Worm (Caenorhabditis elegans) whole organism, L2 larva: ENCODE data around the gene rrf-3.

Experiments used
- C34F6.9 ChIP-seq: fragments of 150-350 bp; optimal IDR thresholded peaks from 2 replicates; lab custom pipeline; 2014; ENCODE audit warnings: missing biosample characterization, missing genetic modification characterization
- F13H6.1 ChIP-seq: sonication (generic microtip); optimal IDR thresholded peaks from 2 replicates; lab custom pipeline; 2016; ENCODE audit warnings: missing genetic modification characterization, missing compliant biosample characterization
- R02D3.7 ChIP-seq: fragments of 150-350 bp; optimal IDR thresholded peaks from 2 replicates; lab custom pipeline; 2014; ENCODE audit warnings: missing biosample characterization, missing genetic modification characterization
- Y55F3AM.14 ChIP-seq: fragments of 200-800 bp; sonication (Bioruptor generic); optimal IDR thresholded peaks from 2 replicates; lab custom pipeline; 2018; ENCODE audit warnings: mild to moderate bottlenecking, missing genetic modification characterization, missing compliant biosample characterization
- ZK546.5 ChIP-seq: sonication (generic microtip); optimal IDR thresholded peaks from 2 replicates; lab custom pipeline; 2017; ENCODE audit warnings: missing biosample characterization, missing genetic modification characterization
- alr-1 ChIP-seq: fragments of 150-350 bp; optimal IDR thresholded peaks from 2 replicates; lab custom pipeline; 2014; ENCODE audit warnings: missing biosample characterization, missing genetic modification characterization
- aly-2 ChIP-seq: fragments of 150-350 bp; optimal IDR thresholded peaks from 2 replicates; lab custom pipeline; 2014; ENCODE audit warnings: missing biosample characterization, missing genetic modification characterization
- ama-1 ChIP-seq: fragments of 150-350 bp; optimal IDR thresholded peaks from 2 replicates; lab custom pipeline; 2018; ENCODE audit warnings: inconsistent platforms
- blmp-1 ChIP-seq: sonication (generic microtip); optimal IDR thresholded peaks from 2 replicates; lab custom pipeline; 2017; ENCODE audit warnings: missing genetic modification characterization, mild to moderate bottlenecking, missing compliant biosample characterization, antibody characterized with exemption, moderate library complexity; ENCODE audit not compliant: insufficient read depth
- ceh-16 ChIP-seq: fragments of 150-350 bp; optimal IDR thresholded peaks from 2 replicates; lab custom pipeline; 2014; ENCODE audit warnings: missing biosample characterization, missing genetic modification characterization
- ceh-82 ChIP-seq: fragments of 150-350 bp; optimal IDR thresholded peaks from 2 replicates; lab custom pipeline; 2014; ENCODE audit warnings: missing biosample characterization, missing genetic modification characterization
- crh-2 ChIP-seq: sonication (generic microtip); optimal IDR thresholded peaks from 2 replicates; lab custom pipeline; 2017; ENCODE audit warnings: missing biosample characterization, missing genetic modification characterization
- dmd-4 ChIP-seq: sonication (generic microtip); optimal IDR thresholded peaks from 2 replicates; lab custom pipeline; 2017; ENCODE audit warnings: missing biosample characterization, missing genetic modification characterization
- egl-27 ChIP-seq: sonication (generic microtip); optimal IDR thresholded peaks from 3 replicates; lab custom pipeline; 2017; ENCODE audit warnings: missing biosample characterization, missing genetic modification reagents, missing genetic modification characterization
- elt-1 ChIP-seq: fragments of 150-350 bp; optimal IDR thresholded peaks from 2 replicates; lab custom pipeline; 2014; ENCODE audit warnings: missing biosample characterization, missing genetic modification characterization
- elt-3 ChIP-seq: sonication (generic microtip); optimal IDR thresholded peaks from 2 replicates; lab custom pipeline; 2017; ENCODE audit warnings: missing biosample characterization, missing genetic modification characterization
- fos-1 ChIP-seq: fragments of 150-350 bp; optimal IDR thresholded peaks from 2 replicates; lab custom pipeline; 2014; ENCODE audit warnings: missing biosample characterization, missing genetic modification characterization
- gmeb-1 ChIP-seq: fragments of 150-350 bp; optimal IDR thresholded peaks from 2 replicates; lab custom pipeline; 2014; ENCODE audit warnings: missing biosample characterization, missing genetic modification characterization
- lin-11 ChIP-seq: fragments of 150-350 bp; sonication (generic microtip); optimal IDR thresholded peaks from 2 replicates; lab custom pipeline; 2014; ENCODE audit warnings: missing biosample characterization, missing genetic modification characterization, inconsistent platforms, mixed read lengths
- lin-13 ChIP-seq: fragments of 150-350 bp; optimal IDR thresholded peaks from 2 replicates; lab custom pipeline; 2014; ENCODE audit warnings: missing biosample characterization, missing genetic modification reagents, missing genetic modification characterization
- lin-39 ChIP-seq: fragments of 150-350 bp; optimal IDR thresholded peaks from 2 replicates; lab custom pipeline; 2014; ENCODE audit warnings: missing biosample characterization, missing genetic modification reagents, missing genetic modification characterization
- lsy-2 ChIP-seq, 2 experiments: fragments of 150-350 bp in 1 of 2; sonication (generic microtip) in 1 of 2; optimal IDR thresholded peaks; 2 replicates each; lab custom pipeline; 2014 to 2017; ENCODE audit warnings: missing biosample characterization in 2 of 2, missing genetic modification characterization in 2 of 2
- mab-5 ChIP-seq: fragments of 150-350 bp; optimal IDR thresholded peaks from 2 replicates; lab custom pipeline; 2014; ENCODE audit warnings: missing biosample characterization, missing genetic modification characterization
- mbf-1 ChIP-seq: sonication (generic microtip); optimal IDR thresholded peaks from 2 replicates; lab custom pipeline; 2017; ENCODE audit warnings: missing biosample characterization, missing genetic modification characterization
- mdl-1 ChIP-seq, 2 experiments: fragments of 150-350 bp in 1 of 2; sonication (generic microtip) in 1 of 2; optimal IDR thresholded peaks; 2 replicates each; lab custom pipeline; 2017; ENCODE audit warnings: missing biosample characterization in 2 of 2, missing genetic modification characterization in 2 of 2
- nhr-10 ChIP-seq: sonication (generic microtip); optimal IDR thresholded peaks from 2 replicates; lab custom pipeline; 2017; ENCODE audit warnings: missing biosample characterization, missing genetic modification characterization
- nhr-11 ChIP-seq: fragments of 150-350 bp; optimal IDR thresholded peaks from 2 replicates; lab custom pipeline; 2014; ENCODE audit warnings: missing biosample characterization, missing genetic modification characterization
- nhr-12 ChIP-seq: fragments of 150-350 bp; optimal IDR thresholded peaks from 2 replicates; lab custom pipeline; 2014; ENCODE audit warnings: missing biosample characterization, missing genetic modification characterization
- nhr-129 ChIP-seq: fragments of 150-350 bp; optimal IDR thresholded peaks from 2 replicates; lab custom pipeline; 2014; ENCODE audit warnings: missing biosample characterization, missing genetic modification characterization
- nhr-21 ChIP-seq: fragments of 150-350 bp; optimal IDR thresholded peaks from 2 replicates; lab custom pipeline; 2014; ENCODE audit warnings: missing biosample characterization, missing genetic modification characterization
- nhr-23 ChIP-seq: fragments of 150-350 bp; optimal IDR thresholded peaks from 2 replicates; lab custom pipeline; 2014; ENCODE audit warnings: missing biosample characterization, missing genetic modification reagents, missing genetic modification characterization
- nhr-237 ChIP-seq: fragments of 150-350 bp; optimal IDR thresholded peaks from 2 replicates; lab custom pipeline; 2014; ENCODE audit warnings: missing biosample characterization, missing genetic modification characterization
- nhr-25 ChIP-seq: fragments of 150-350 bp; sonication (generic microtip); optimal IDR thresholded peaks from 3 replicates; lab custom pipeline; 2014; ENCODE audit warnings: missing biosample characterization, missing genetic modification characterization
- nhr-6 ChIP-seq: fragments of 150-350 bp; optimal IDR thresholded peaks from 2 replicates; lab custom pipeline; 2014; ENCODE audit warnings: missing biosample characterization, missing genetic modification characterization
- nhr-77 ChIP-seq: fragments of 150-350 bp; optimal IDR thresholded peaks from 2 replicates; lab custom pipeline; 2014; ENCODE audit warnings: missing biosample characterization, missing genetic modification characterization
- peb-1 ChIP-seq: fragments of 150-350 bp; optimal IDR thresholded peaks from 2 replicates; lab custom pipeline; 2014; ENCODE audit warnings: missing biosample characterization, missing genetic modification characterization
- sem-4 ChIP-seq: fragments of 150-350 bp; optimal IDR thresholded peaks from 2 replicates; lab custom pipeline; 2014; ENCODE audit warnings: missing biosample characterization, missing genetic modification reagents, missing genetic modification characterization
- skn-1 ChIP-seq: sonication (generic microtip); optimal IDR thresholded peaks from 2 replicates; lab custom pipeline; 2017; ENCODE audit warnings: missing biosample characterization, missing genetic modification characterization
- sma-3 ChIP-seq: sonication (generic microtip); optimal IDR thresholded peaks from 2 replicates; lab custom pipeline; 2016; ENCODE audit warnings: missing genetic modification reagents, missing genetic modification characterization, missing compliant biosample characterization
- sma-9 ChIP-seq, 2 experiments: fragments of 150-350 bp in 1 of 2; sonication (generic microtip) in 1 of 2; optimal IDR thresholded peaks; 2 replicates each; lab custom pipeline; 2014 to 2016; ENCODE audit warnings: missing genetic modification characterization in 2 of 2, mild to moderate bottlenecking in 1 of 2, missing biosample characterization in 1 of 2, missing compliant biosample characterization in 1 of 2, missing genetic modification reagents in 1 of 2, moderate library complexity in 1 of 2
- snpc-4 ChIP-seq: fragments of 150-350 bp; optimal IDR thresholded peaks from 2 replicates; lab custom pipeline; 2014; ENCODE audit warnings: missing biosample characterization, missing genetic modification characterization
- unc-55 ChIP-seq: fragments of 150-350 bp; sonication (generic microtip); optimal IDR thresholded peaks from 3 replicates; lab custom pipeline; 2014; ENCODE audit warnings: missing biosample characterization, missing genetic modification reagents, missing genetic modification characterization
- unc-62 ChIP-seq: fragments of 150-350 bp; optimal IDR thresholded peaks from 2 replicates; lab custom pipeline; 2014; ENCODE audit warnings: missing biosample characterization, missing genetic modification reagents, missing genetic modification characterization
- zag-1 ChIP-seq: fragments of 150-350 bp; optimal IDR thresholded peaks from 2 replicates; lab custom pipeline; 2014; ENCODE audit warnings: missing biosample characterization, missing genetic modification characterization
- ztf-1 ChIP-seq: fragments of 200-800 bp; sonication (Bioruptor generic); conservative IDR thresholded peaks from 2 replicates; pipeline ENCODE4 v1.3.6; 2022; ENCODE audit warnings: missing genetic modification characterization, missing compliant biosample characterization
- ztf-11 ChIP-seq: sonication (generic microtip); optimal IDR thresholded peaks from 2 replicates; lab custom pipeline; 2017; ENCODE audit warnings: missing biosample characterization, missing genetic modification characterization
- ztf-4 ChIP-seq: fragments of 150-350 bp; optimal IDR thresholded peaks from 2 replicates; lab custom pipeline; 2014; ENCODE audit warnings: missing biosample characterization, missing genetic modification characterization

Gene rrf-3

ce11 chrII:8124867-8125266 is 37.4 kb upstream of the rrf-3 start, which contains the start of gene ire-1 (continued):
- no peak for TF ChIP-seq zag-1 (tag; lab: Kevin White, UChicago)
- peak; percentile 47 for TF ChIP-seq lin-13 (GFP tag; lab: Kevin White, UChicago)
- TF ChIP-seq nhr-12 (tag; lab: Kevin White, UChicago) = no peak
- no peak for TF ChIP-seq mab-5 (tag; lab: Kevin White, UChicago)
- TF ChIP-seq F13H6.1 = peak; percentile 32
- TF ChIP-seq Y55F3AM.14 = no peak
- TF ChIP-seq nhr-10 (tag; lab: Kevin White, UChicago) = no peak
- no peak for TF ChIP-seq elt-3 (tag; lab: Kevin White, UChicago)
- TF ChIP-seq skn-1 (tag; lab: Kevin White, UChicago) = no peak
- no peak for TF ChIP-seq egl-27 (tag; lab: Kevin White, UChicago)
- no peak for TF ChIP-seq ztf-11 (tag; lab: Kevin White, UChicago)
- TF ChIP-seq ztf-1 (GFP tag; lab: Robert Waterston, UW) = no peak
- no peak for TF ChIP-seq alr-1 (tag; lab: Kevin White, UChicago)
- no peak for TF ChIP-seq nhr-6 (tag; lab: Kevin White, UChicago)
- peak; percentile 9 for TF ChIP-seq blmp-1

- TF ChIP-seq sma-9 (GFP tag; optimal IDR thresholded peaks at IDR 0.05; lab: Kevin White, UChicago) (peak; percentile 8), sma-9 (tag; optimal IDR thresholded peaks at IDR 0.05; lab: Kevin White, UChicago) (no peak), nhr-129 (tag; lab: Kevin White, UChicago) (peak; percentile 1), snpc-4 (tag; lab: Kevin White, UChicago) (no peak), blmp-1 (peak; percentile 2)
Measured at ce11 chrII:8125439-8125838, 36.8 kb upstream of the rrf-3 start.

ce11 chrII:8126132-8126531 is 36.1 kb upstream of the rrf-3 start:
- TF ChIP-seq nhr-129 (tag; lab: Kevin White, UChicago) (peak; percentile 45), nhr-12 (tag; lab: Kevin White, UChicago) (no peak), ceh-16 (no peak), mdl-1 (tag; optimal IDR thresholded peaks at IDR 0.05; lab: Kevin White, UChicago) (peak; percentile 39 to 54), ama-1 (lab: Kevin White, UChicago) (no peak), elt-3 (tag; lab: Kevin White, UChicago) (no peak), skn-1 (tag; lab: Kevin White, UChicago) (no peak), lin-13 (GFP tag; lab: Kevin White, UChicago) (peak; percentile 18), nhr-11 (tag; lab: Kevin White, UChicago) (no peak), mbf-1 (tag; lab: Kevin White, UChicago) (no peak), alr-1 (tag; lab: Kevin White, UChicago) (no peak), mab-5 (tag; lab: Kevin White, UChicago) (peak; percentile 28), F13H6.1 (peak; percentile 31), ZK546.5 (tag; lab: Kevin White, UChicago) (no peak), egl-27 (tag; lab: Kevin White, UChicago) (no peak), dmd-4 (tag; lab: Kevin White, UChicago) (no peak), lin-39 (tag; lab: Kevin White, UChicago) (no peak), ztf-11 (tag; lab: Kevin White, UChicago) (no peak), nhr-23 (tag; lab: Kevin White, UChicago) (no peak), sma-3 (GFP tag; lab: Kevin White, UChicago) (no peak), nhr-6 (tag; lab: Kevin White, UChicago) (no peak), nhr-237 (tag; lab: Kevin White, UChicago) (no peak), unc-62 (GFP tag; lab: Kevin White, UChicago) (no peak), ztf-4 (tag; lab: Kevin White, UChicago) (no peak), sma-9 (GFP tag; optimal IDR thresholded peaks at IDR 0.05; lab: Kevin White, UChicago) (peak; percentile 36), sma-9 (tag; optimal IDR thresholded peaks at IDR 0.05; lab: Kevin White, UChicago) (no peak), blmp-1 (no peak), nhr-10 (tag; lab: Kevin White, UChicago) (no peak), lsy-2 (tag; optimal IDR thresholded peaks at IDR 0.05; lab: Kevin White, UChicago) (peak in 1 of 2 experiments; percentile 69), unc-55 (GFP tag; lab: Kevin White, UChicago) (peak; percentile 70), C34F6.9 (tag; lab: Kevin White, UChicago) (peak; percentile 55), nhr-77 (tag; lab: Kevin White, UChicago) (no peak), Y55F3AM.14 (peak; percentile 6), ceh-82 (tag; lab: Kevin White, UChicago) (no peak), R02D3.7 (no peak), nhr-25 (tag; lab: Kevin White, UChicago) (peak; percentile 22), elt-1 (tag; lab: Kevin White, UChicago) (no peak), snpc-4 (tag; lab: Kevin White, UChicago) (no peak), aly-2 (tag; lab: Kevin White, UChicago) (no peak), nhr-21 (peak; percentile 8), zag-1 (tag; lab: Kevin White, UChicago) (peak; percentile 55), gmeb-1 (tag; lab: Kevin White, UChicago) (no peak), crh-2 (peak; percentile 89), fos-1 (peak; percentile 70), sem-4 (tag; lab: Kevin White, UChicago) (peak; percentile 66), ztf-1 (GFP tag; lab: Robert Waterston, UW) (no peak), peb-1 (no peak), lin-11 (tag; lab: Kevin White, UChicago) (peak; percentile 26)
